Fruit fly (Drosophila melanogaster) whole organism, embryonic: ENCODE results near the gene CG3448.

Experiments
- Adf1 ChIP-seq: fragments of 200-800 bp; sonication (Bioruptor generic); IDR thresholded peaks from 2 replicates; pipeline ENCODE4 v1.3.6; 2022; ENCODE audit warnings: missing biosample characterization, missing genetic modification characterization
- Aef1 ChIP-seq: fragments of 200-800 bp; sonication (Bioruptor generic); IDR thresholded peaks from 3 replicates; pipeline ENCODE4 v1.3.6; 2022; ENCODE audit warnings: missing biosample characterization, missing genetic modification characterization
- Bteb2 ChIP-seq: fragments of 200-800 bp; sonication (Bioruptor generic); optimal IDR thresholded peaks from 2 replicates; lab custom pipeline; 2016; ENCODE audit warnings: missing biosample characterization, missing genetic modification characterization
- CG1024 ChIP-seq: fragments of 200-800 bp; sonication (Bioruptor generic); IDR thresholded peaks from 2 replicates; pipeline ENCODE4 v1.3.6; 2022; ENCODE audit warnings: missing biosample characterization, missing genetic modification characterization
- CG10979 ChIP-seq: fragments of 200-800 bp; sonication (Bioruptor generic); optimal IDR thresholded peaks from 2 replicates; lab custom pipeline; 2018; ENCODE audit warnings: missing biosample characterization, mild to moderate bottlenecking, missing genetic modification characterization, moderate library complexity
- CG11085 ChIP-seq: fragments of 200-800 bp; sonication (Bioruptor generic); IDR thresholded peaks from 2 replicates; pipeline ENCODE4 v1.3.6; 2022; ENCODE audit warnings: missing biosample characterization, missing genetic modification characterization
- CG13775 ChIP-seq: fragments of 200-800 bp; sonication (Bioruptor generic); optimal IDR thresholded peaks from 3 replicates; lab custom pipeline; 2017; ENCODE audit warnings: missing biosample characterization, mild to moderate bottlenecking, missing genetic modification characterization
- CG15011 ChIP-seq: fragments of 200-800 bp; sonication (Bioruptor generic); optimal IDR thresholded peaks from 3 replicates; lab custom pipeline; 2018; ENCODE audit warnings: missing biosample characterization, mild to moderate bottlenecking, missing genetic modification characterization
- CG15601 ChIP-seq: fragments of 200-800 bp; sonication (Bioruptor generic); optimal IDR thresholded peaks from 3 replicates; lab custom pipeline; 2019; ENCODE audit warnings: missing biosample characterization, mild to moderate bottlenecking, missing genetic modification characterization, moderate library complexity
- CG16779 ChIP-seq: fragments of 200-800 bp; sonication (Bioruptor generic); IDR thresholded peaks from 2 replicates; pipeline ENCODE4 v1.3.6; 2022; ENCODE audit warnings: missing biosample characterization, missing genetic modification characterization
- CG16815 ChIP-seq: fragments of 200-800 bp; sonication (Bioruptor generic); optimal IDR thresholded peaks from 3 replicates; lab custom pipeline; 2017; ENCODE audit warnings: missing biosample characterization, mild to moderate bottlenecking, missing genetic modification characterization
- CG17359 ChIP-seq: fragments of 200-800 bp; sonication (Bioruptor generic); optimal IDR thresholded peaks from 3 replicates; lab custom pipeline; 2018; ENCODE audit warnings: missing biosample characterization, mild to moderate bottlenecking, missing genetic modification characterization, moderate library complexity
- CG17385 ChIP-seq: fragments of 200-800 bp; sonication (Bioruptor generic); optimal IDR thresholded peaks from 3 replicates; lab custom pipeline; 2018; ENCODE audit warnings: missing biosample characterization, mild to moderate bottlenecking, missing genetic modification characterization
- CG2116 ChIP-seq: fragments of 200-800 bp; sonication (Bioruptor generic); optimal IDR thresholded peaks from 3 replicates; lab custom pipeline; 2018; ENCODE audit warnings: missing biosample characterization, mild to moderate bottlenecking, missing genetic modification characterization
- CG31365 ChIP-seq: fragments of 200-800 bp; sonication (Bioruptor generic); optimal IDR thresholded peaks from 2 replicates; lab custom pipeline; 2018; ENCODE audit warnings: missing biosample characterization, mild to moderate bottlenecking, missing genetic modification characterization
- CG34422 ChIP-seq: fragments of 200-800 bp; sonication (Bioruptor generic); IDR thresholded peaks from 3 replicates; pipeline ENCODE4 v1.3.6; 2022; ENCODE audit warnings: missing biosample characterization, missing genetic modification characterization
- CG4404 ChIP-seq: fragments of 200-800 bp; sonication (Bioruptor generic); IDR thresholded peaks from 2 replicates; pipeline ENCODE4 v1.3.6; 2022; ENCODE audit warnings: missing biosample characterization, missing genetic modification characterization
- CG5245 ChIP-seq: fragments of 200-800 bp; sonication (Bioruptor generic); optimal IDR thresholded peaks from 3 replicates; lab custom pipeline; 2016; ENCODE audit warnings: missing biosample characterization, missing genetic modification characterization
- CG7372 ChIP-seq: fragments of 200-800 bp; sonication (Bioruptor generic); IDR thresholded peaks from 2 replicates; pipeline ENCODE4 v1.3.6; 2022; ENCODE audit warnings: missing biosample characterization, missing genetic modification characterization
- CG8359 ChIP-seq: fragments of 200-800 bp; sonication (Bioruptor generic); optimal IDR thresholded peaks from 2 replicates; lab custom pipeline; 2017; ENCODE audit warnings: missing biosample characterization, mild to moderate bottlenecking, missing genetic modification characterization, borderline replicate concordance
- CG9727 ChIP-seq: fragments of 200-800 bp; sonication (Bioruptor generic); optimal IDR thresholded peaks from 3 replicates; lab custom pipeline; 2017; ENCODE audit warnings: missing biosample characterization, mild to moderate bottlenecking, missing genetic modification characterization
- Fer2 ChIP-seq: fragments of 200-800 bp; sonication (Bioruptor generic); optimal IDR thresholded peaks from 2 replicates; lab custom pipeline; 2018; ENCODE audit warnings: missing biosample characterization, mild to moderate bottlenecking, missing genetic modification characterization, moderate library complexity
- Gsc ChIP-seq: fragments of 200-800 bp; sonication (Bioruptor generic); IDR thresholded peaks from 2 replicates; pipeline ENCODE4 v1.3.6; 2022; ENCODE audit warnings: missing biosample characterization, missing genetic modification characterization
- HmgZ ChIP-seq: fragments of 200-800 bp; sonication (Bioruptor generic); optimal IDR thresholded peaks from 2 replicates; lab custom pipeline; 2018; ENCODE audit warnings: missing biosample characterization, mild to moderate bottlenecking, missing genetic modification characterization
- NC2α ChIP-seq: fragments of 200-800 bp; sonication (Bioruptor generic); optimal IDR thresholded peaks from 2 replicates; lab custom pipeline; 2016; ENCODE audit warnings: missing biosample characterization, missing genetic modification characterization
- Rfx ChIP-seq: fragments of 200-800 bp; sonication (Bioruptor generic); IDR thresholded peaks from 2 replicates; pipeline ENCODE4 v1.3.6; 2022; ENCODE audit warnings: missing biosample characterization, missing genetic modification characterization
- Xrp1 ChIP-seq: fragments of 200-800 bp; sonication (Bioruptor generic); IDR thresholded peaks from 2 replicates; pipeline ENCODE4 v1.3.6; 2022; ENCODE audit warnings: missing biosample characterization, missing genetic modification characterization
- YL-1 ChIP-seq: fragments of 200-800 bp; sonication (Bioruptor generic); optimal IDR thresholded peaks from 3 replicates; lab custom pipeline; 2017; ENCODE audit warnings: missing biosample characterization, mild to moderate bottlenecking, missing genetic modification characterization
- ara ChIP-seq: fragments of 200-800 bp; sonication (Bioruptor generic); IDR thresholded peaks from 2 replicates; pipeline ENCODE4 v1.3.6; 2022; ENCODE audit warnings: missing biosample characterization, missing genetic modification characterization
- br ChIP-seq: fragments of >200 bp; optimal IDR thresholded peaks from 2 replicates; lab custom pipeline; 2017
- bsh ChIP-seq, 2 experiments: fragments of 200-800 bp; sonication (Bioruptor generic); optimal IDR thresholded peaks; 2 replicates each; lab custom pipeline; 2017 to 2018; ENCODE audit warnings: mild to moderate bottlenecking in 2 of 2, missing biosample characterization in 2 of 2, missing genetic modification characterization in 2 of 2, moderate library complexity in 1 of 2
- cwo ChIP-seq: fragments of 200-800 bp; sonication (Bioruptor generic); optimal IDR thresholded peaks from 3 replicates; lab custom pipeline; 2017; ENCODE audit warnings: missing biosample characterization, missing genetic modification characterization, mild to moderate bottlenecking, moderate library complexity, missing genetic modification reagents
- emc ChIP-seq: fragments of 200-800 bp; sonication (Bioruptor generic); optimal IDR thresholded peaks from 2 replicates; lab custom pipeline; 2016; ENCODE audit warnings: missing biosample characterization, missing genetic modification characterization
- gfzf ChIP-seq: fragments of 200-800 bp; sonication (Bioruptor generic); optimal IDR thresholded peaks from 2 replicates; lab custom pipeline; 2016; ENCODE audit warnings: missing biosample characterization, mild to moderate bottlenecking, missing genetic modification characterization, moderate library complexity
- grau ChIP-seq: fragments of 200-800 bp; optimal IDR thresholded peaks from 3 replicates; lab custom pipeline; 2019; ENCODE audit warnings: missing biosample characterization, mild to moderate bottlenecking, missing genetic modification characterization, moderate library complexity
- gsb ChIP-seq: fragments of 200-800 bp; sonication (Bioruptor generic); IDR thresholded peaks from 2 replicates; pipeline ENCODE4 v1.3.6; 2022; ENCODE audit warnings: missing biosample characterization, missing genetic modification characterization
- jigr1 ChIP-seq: fragments of 200-800 bp; sonication (Bioruptor generic); IDR thresholded peaks from 3 replicates; pipeline ENCODE4 v1.3.6; 2022; ENCODE audit warnings: missing biosample characterization, missing genetic modification characterization
- luna ChIP-seq: fragments of 200-800 bp; sonication (Bioruptor generic); optimal IDR thresholded peaks from 2 replicates; lab custom pipeline; 2016; ENCODE audit warnings: missing biosample characterization, missing genetic modification characterization
- mirr ChIP-seq: fragments of 200-800 bp; sonication (Bioruptor generic); optimal IDR thresholded peaks from 3 replicates; lab custom pipeline; 2018; ENCODE audit warnings: missing biosample characterization, mild to moderate bottlenecking, missing genetic modification characterization
- mld ChIP-seq: fragments of 200-800 bp; sonication (Bioruptor generic); IDR thresholded peaks from 3 replicates; pipeline ENCODE4 v1.3.6; 2022; ENCODE audit warnings: missing biosample characterization, missing genetic modification characterization; ENCODE audit not compliant: partially characterized antibody
- oc ChIP-seq: fragments of 200-800 bp; sonication (Bioruptor generic); optimal IDR thresholded peaks from 2 replicates; lab custom pipeline; 2018; ENCODE audit warnings: missing biosample characterization, mild to moderate bottlenecking, missing genetic modification characterization, moderate library complexity
- pan ChIP-seq, 4 experiments: fragments of >200 bp in 3 of 4; fragments of 200-800 bp in 1 of 4; sonication (Bioruptor generic) in 1 of 4; optimal IDR thresholded peaks in 3 of 4; IDR thresholded peaks in 1 of 4; 2 replicates each; pipeline versions ENCODE4 v1.3.6 to Lab custom; 2017 to 2022; ENCODE audit warnings: missing biosample characterization in 2 of 4, missing genetic modification characterization in 2 of 4, mixed read lengths in 1 of 4
- pho ChIP-seq: fragments of 200-800 bp; sonication (Bioruptor generic); optimal IDR thresholded peaks from 2 replicates; lab custom pipeline; 2016; ENCODE audit warnings: missing biosample characterization, missing genetic modification characterization
- row ChIP-seq: fragments of 200-800 bp; sonication (Bioruptor generic); IDR thresholded peaks from 3 replicates; pipeline ENCODE4 v1.3.6; 2022; ENCODE audit warnings: missing biosample characterization, missing genetic modification characterization
- slp2 ChIP-seq: fragments of 200-800 bp; sonication (Bioruptor generic); optimal IDR thresholded peaks from 2 replicates; lab custom pipeline; 2016; ENCODE audit warnings: missing biosample characterization, missing genetic modification characterization
- tio ChIP-seq: fragments of 200-800 bp; sonication (Bioruptor generic); optimal IDR thresholded peaks from 2 replicates; lab custom pipeline; 2017; ENCODE audit warnings: missing biosample characterization, missing genetic modification characterization, inconsistent platforms
- tup ChIP-seq: fragments of 200-800 bp; sonication (Bioruptor generic); optimal IDR thresholded peaks from 2 replicates; lab custom pipeline; 2016; ENCODE audit warnings: missing biosample characterization, mild to moderate bottlenecking, missing genetic modification characterization, moderate library complexity
- wdn ChIP-seq: fragments of 200-800 bp; sonication (Bioruptor generic); IDR thresholded peaks from 2 replicates; pipeline ENCODE4 v1.3.6; 2022; ENCODE audit warnings: missing biosample characterization, missing genetic modification characterization
- wek ChIP-seq: fragments of 200-800 bp; sonication (Bioruptor generic); optimal IDR thresholded peaks from 3 replicates; lab custom pipeline; 2018; ENCODE audit warnings: missing biosample characterization, mild to moderate bottlenecking, missing genetic modification characterization, moderate library complexity

Gene CG3448

DNA sequence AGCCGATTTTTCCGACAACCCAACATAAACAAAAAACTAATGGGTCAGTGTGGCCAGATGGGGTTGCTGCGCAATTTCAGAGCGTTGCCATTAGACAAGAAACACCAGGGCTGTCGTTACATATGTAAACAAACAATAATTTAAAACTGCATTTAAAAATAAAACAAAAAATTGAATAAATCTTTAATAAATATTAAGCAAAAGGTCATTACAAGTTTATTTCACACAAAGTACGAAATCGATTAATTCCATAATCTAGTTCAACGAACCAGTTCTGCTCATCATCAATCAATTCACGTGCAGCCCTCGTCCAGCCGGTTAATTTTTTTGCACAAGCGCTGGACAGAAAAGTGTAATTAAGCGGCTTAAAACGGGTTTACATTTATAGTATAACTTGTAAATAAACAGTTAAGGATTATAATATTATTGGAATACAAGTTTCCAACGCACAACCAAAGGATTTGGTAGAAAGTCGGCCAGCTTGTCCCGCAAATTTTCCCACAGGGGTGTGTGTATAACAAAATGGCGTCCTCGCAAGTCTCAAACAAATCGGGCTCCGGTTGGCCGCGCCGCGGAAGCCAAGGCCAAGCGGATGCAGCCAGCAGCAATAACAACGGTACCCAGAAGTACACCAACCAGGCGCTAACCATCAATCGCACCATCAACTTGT is 40.5 kb downstream of the CG3448 start, which contains the start of the genes CG4022 and Cpsf5 (continued):
- TF ChIP-seq cwo (GFP tag; lab: Kevin White, UChicago) (peak; percentile 58), Adf1 (GFP tag; lab: Robert Waterston, UW) (peak; percentile 61; the same call in 1 of the 2 replicates), CG16815 (GFP tag; lab: Kevin White, UChicago) (peak; percentile 70), CG7372 (GFP tag; lab: Robert Waterston, UW) (peak; percentile 84), CG34422 (GFP tag; lab: Robert Waterston, UW) (peak; percentile 80), Fer2 (peak; percentile 67), CG31365 (tag; lab: Kevin White, UChicago) (peak; percentile 13), CG15011 (GFP tag; lab: Kevin White, UChicago) (peak; percentile 29), CG17385 (GFP tag; lab: Kevin White, UChicago) (peak; percentile 81), slp2 (GFP tag; lab: Kevin White, UChicago) (peak; percentile 46), Aef1 (GFP tag; lab: Robert Waterston, UW) (peak; percentile 76), wdn (GFP tag; lab: Robert Waterston, UW) (peak; percentile 55; the same call in 1 of the 2 replicates), YL-1 (peak; percentile 88), tio (GFP tag; lab: Kevin White, UChicago) (no peak), CG8359 (GFP tag; lab: Kevin White, UChicago) (no peak), gsb (GFP tag; lab: Robert Waterston, UW) (peak; percentile 39; the same call in 1 of the 2 replicates), pho (GFP tag; lab: Kevin White, UChicago) (peak; percentile 67), NC2α (GFP tag; lab: Kevin White, UChicago) (no peak), CG10979 (tag; lab: Kevin White, UChicago) (peak; percentile 74), CG2116 (GFP tag; lab: Kevin White, UChicago) (peak; percentile 83), CG9727 (GFP tag; lab: Kevin White, UChicago) (peak; percentile 84), gfzf (GFP tag; lab: Kevin White, UChicago) (peak; percentile 71), tup (GFP tag; lab: Kevin White, UChicago) (peak; percentile 41), mld (GFP tag; lab: Robert Waterston, UW) (no peak), Gsc (no peak), emc (GFP tag; lab: Kevin White, UChicago) (peak; percentile 27), bsh (GFP tag; optimal IDR thresholded peaks at IDR 0.05; lab: Kevin White, UChicago) (peak in 1 of 2 experiments; percentile 87), CG16779 (no peak), Bteb2 (GFP tag; lab: Kevin White, UChicago) (peak; percentile 48), HmgZ (tag; lab: Kevin White, UChicago) (peak; percentile 91), oc (peak; percentile 63), CG15601 (tag; lab: Kevin White, UChicago) (peak; percentile 86), CG11085 (GFP tag; lab: Robert Waterston, UW) (peak; percentile 56; the same call in 1 of the 2 replicates), mirr (peak; percentile 48), CG4404 (peak; percentile 76), br (lab: Kevin White, UChicago) (no peak), CG5245 (GFP tag; lab: Kevin White, UChicago) (peak; percentile 65), CG17359 (tag; lab: Kevin White, UChicago) (peak; percentile 74), grau (tag; lab: Kevin White, UChicago) (peak; percentile 86), wek (GFP tag; lab: Kevin White, UChicago) (no peak), CG1024 (peak; percentile 66), pan (optimal IDR thresholded peaks at IDR 0.05; lab: Kevin White, UChicago) (no peak), pan (GFP tag; optimal IDR thresholded peaks at IDR 0.05 in 1 of 2, IDR thresholded peaks at IDR 0.05 in 1 of 2) (peak in 1 of 2 experiments; percentile 86), CG13775 (GFP tag; lab: Kevin White, UChicago) (peak; percentile 87), jigr1 (GFP tag; lab: Robert Waterston, UW) (no peak), Xrp1 (GFP tag; lab: Robert Waterston, UW) (peak; percentile 89), luna (GFP tag; lab: Kevin White, UChicago) (no peak), Rfx (GFP tag; lab: Robert Waterston, UW) (peak; percentile 88), row (peak; percentile 95), ara (GFP tag; lab: Robert Waterston, UW) (peak; percentile 87)
